Fruit fly (Drosophila melanogaster): Measurements from ENCODE around the gene CG9500.

CG9500 gene

DNA sequence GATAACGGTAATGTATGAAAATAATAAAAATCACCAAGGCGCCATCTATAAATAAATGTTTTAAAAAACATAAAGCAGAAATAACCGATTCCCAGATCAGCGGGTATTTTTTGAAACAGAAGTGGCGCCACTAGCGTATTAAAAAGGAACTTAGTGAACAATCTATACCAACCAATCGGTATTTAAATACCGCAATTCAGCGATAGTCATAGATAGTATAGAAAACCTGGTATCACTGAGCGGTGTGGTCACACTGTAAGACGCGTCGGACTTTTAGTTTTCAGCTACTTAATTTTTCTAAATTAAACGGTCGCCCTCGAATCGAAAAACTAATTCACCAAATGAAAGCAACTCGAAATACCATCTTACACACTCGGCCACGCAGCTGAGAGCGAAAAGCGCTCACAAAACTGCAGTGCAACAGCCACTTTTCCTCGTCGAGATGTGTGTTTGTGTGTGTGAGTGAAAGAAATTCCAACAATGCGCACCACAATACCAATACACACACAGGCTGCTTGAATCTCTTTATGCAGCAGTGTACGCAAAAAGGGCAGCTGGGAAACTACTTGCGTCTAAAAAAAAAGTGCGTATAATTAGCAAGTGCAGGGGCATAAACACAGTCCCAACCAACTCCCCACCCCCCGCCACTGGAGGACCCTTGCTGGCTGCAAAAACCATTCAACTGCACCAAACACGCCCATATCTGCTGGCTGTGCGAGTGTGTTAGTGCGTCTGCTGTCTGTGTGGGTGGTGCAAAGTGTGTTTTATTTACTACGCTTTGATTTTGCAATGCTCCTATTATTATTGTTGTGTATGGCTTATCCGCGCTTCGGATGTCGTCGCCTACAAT, 34.4 kb downstream of the CG9500 start, which contains the start of gene PDZ-GEF (continued):
- TF ChIP-seq CG8089 (GFP tag; optimal IDR thresholded peaks at IDR 0.05) = peak; percentile 64
- peak; percentile 62 for TF ChIP-seq sisA (GFP tag; IDR thresholded peaks at IDR 0.05)
- TF ChIP-seq CG13424 (tag; optimal IDR thresholded peaks at IDR 0.05) = no peak
- TF ChIP-seq eyg (GFP tag; optimal IDR thresholded peaks at IDR 0.05) = peak; percentile 24
- no peak for TF ChIP-seq CG10431 (GFP tag; optimal IDR thresholded peaks at IDR 0.05)
- no peak for TF ChIP-seq Hey (tag; optimal IDR thresholded peaks at IDR 0.05)
- TF ChIP-seq Mes4 (GFP tag; optimal IDR thresholded peaks at IDR 0.05) = peak; percentile 35
- no peak for TF ChIP-seq dimm (GFP tag; IDR thresholded peaks at IDR 0.05)
- no peak for TF ChIP-seq CG8359 (GFP tag; optimal IDR thresholded peaks at IDR 0.05; ENCODE audit: borderline replicate concordance)
- TF ChIP-seq CG11696 (GFP tag; IDR thresholded peaks at IDR 0.05) = no peak
- no peak for TF ChIP-seq ap (GFP tag; IDR thresholded peaks at IDR 0.05)
- no peak for TF ChIP-seq Nf-YA (GFP tag; IDR thresholded peaks at IDR 0.05)
- no peak for TF ChIP-seq Neu2 (GFP tag; optimal IDR thresholded peaks at IDR 0.05; ENCODE audit: borderline replicate concordance)
- peak; percentile 86 for TF ChIP-seq ci (GFP tag; IDR thresholded peaks at IDR 0.05)
- peak; percentile 8 for TF ChIP-seq CG12104 (GFP tag; optimal IDR thresholded peaks at IDR 0.05)
- no peak for TF ChIP-seq CG14667 (GFP tag; IDR thresholded peaks at IDR 0.05)
- TF ChIP-seq sd (tag; optimal IDR thresholded peaks at IDR 0.05) = peak; percentile 99
- no peak for TF ChIP-seq dmrt99B (tag; optimal IDR thresholded peaks at IDR 0.05)
- peak; percentile 59 for TF ChIP-seq CG5245 (GFP tag; optimal IDR thresholded peaks at IDR 0.05)
- no peak for TF ChIP-seq CG3726 (GFP tag; IDR thresholded peaks at IDR 0.05)
- peak; percentile 35 for TF ChIP-seq da (GFP tag; optimal IDR thresholded peaks at IDR 0.05)
- TF ChIP-seq ATbp (GFP tag; optimal IDR thresholded peaks at IDR 0.05) = no peak
- TF ChIP-seq pnt (GFP tag; optimal IDR thresholded peaks at IDR 0.05) = peak; percentile 32
- peak; percentile 46 for TF ChIP-seq Atf-2 (GFP tag; optimal IDR thresholded peaks at IDR 0.05)
- no peak for TF ChIP-seq CG3163 (GFP tag; optimal IDR thresholded peaks at IDR 0.05)
- no peak for TF ChIP-seq CG43689 (GFP tag; IDR thresholded peaks at IDR 0.05)
- TF ChIP-seq ems (GFP tag; optimal IDR thresholded peaks at IDR 0.05) = no peak
- TF ChIP-seq CG3995 (GFP tag; optimal IDR thresholded peaks at IDR 0.05) = no peak
- peak; percentile 67 for TF ChIP-seq NC2β (GFP tag; optimal IDR thresholded peaks at IDR 0.05)
- peak; percentile 70 for TF ChIP-seq CG4424 (GFP tag; optimal IDR thresholded peaks at IDR 0.05)
- TF ChIP-seq NfI (GFP tag; optimal IDR thresholded peaks at IDR 0.05) = no peak
- no peak for TF ChIP-seq CG9437 (GFP tag; optimal IDR thresholded peaks at IDR 0.05)
- peak; percentile 56 for TF ChIP-seq Antp (GFP tag; optimal IDR thresholded peaks at IDR 0.05)
- TF ChIP-seq CG30020 (tag; optimal IDR thresholded peaks at IDR 0.05) = no peak
- peak; percentile 39 for TF ChIP-seq Camta (GFP tag; optimal IDR thresholded peaks at IDR 0.05)
- TF ChIP-seq CG8478 (optimal IDR thresholded peaks at IDR 0.05) = peak; percentile 97
- TF ChIP-seq hbn (GFP tag; IDR thresholded peaks at IDR 0.05; ENCODE audit: partially characterized antibody) = no peak
- no peak for TF ChIP-seq Drgx (GFP tag; IDR thresholded peaks at IDR 0.05)
- TF ChIP-seq CG3847 (GFP tag; IDR thresholded peaks at IDR 0.05) = peak; percentile 59
- no peak for TF ChIP-seq hkb (optimal IDR thresholded peaks at IDR 0.05)
- TF ChIP-seq hkb (GFP tag; IDR thresholded peaks at IDR 0.05) = 0 out of 2 replicates have a peak, but pooled peaks have one; percentile 14
- no peak for TF ChIP-seq Usf (GFP tag; optimal IDR thresholded peaks at IDR 0.05)
- no peak for TF ChIP-seq Atf3 (GFP tag; optimal IDR thresholded peaks at IDR 0.05)
- TF ChIP-seq B-H2 (GFP tag; optimal IDR thresholded peaks at IDR 0.05) = no peak
- TF ChIP-seq BEAF-32 (GFP tag; optimal IDR thresholded peaks at IDR 0.05) = peak; percentile 71
- TF ChIP-seq CG10959 (GFP tag; IDR thresholded peaks at IDR 0.05) = no peak
- peak; percentile 74 for TF ChIP-seq Elba2 (GFP tag; optimal IDR thresholded peaks at IDR 0.05)
- no peak for TF ChIP-seq emc (GFP tag; optimal IDR thresholded peaks at IDR 0.05)
- TF ChIP-seq CG11504 (tag; optimal IDR thresholded peaks at IDR 0.05) = no peak
- no peak for TF ChIP-seq gt (GFP tag; IDR thresholded peaks at IDR 0.05)
- TF ChIP-seq nerfin-1 (tag; optimal IDR thresholded peaks at IDR 0.05) = peak; percentile 99

Data from whole organism, embryonic.